Fruit fly (Drosophila melanogaster): ENCODE measurements around the gene Drak.

The Drak gene

dm6 chrX:11600795-11601358 is 107.9 kb downstream of the Drak start:
- no peak for TF ChIP-seq noc (tag; optimal IDR thresholded peaks at IDR 0.05)

dm6 chrX:11601408-11601807 is 108.5 kb downstream of the Drak start:
- TF ChIP-seq noc (tag; optimal IDR thresholded peaks at IDR 0.05) = no peak

dm6 chrX:11604094-11604493 is 111.2 kb downstream of the Drak start, which contains the start of gene CG2533:
CG2533 (minus strand) TSS chrX:11604194.
- TF ChIP-seq noc (tag; optimal IDR thresholded peaks at IDR 0.05) = no peak

Data from whole organism, larva.